Worm (Caenorhabditis elegans) whole organism, L1 larva: Measurements from ENCODE around the gene R05A10.2.

ENCODE experiments used
- C16A3.4 ChIP-seq: fragments of 150-350 bp; optimal IDR thresholded peaks from 2 replicates; lab custom pipeline; 2014; ENCODE audit warnings: missing biosample characterization, missing genetic modification characterization
- C34B4.2 ChIP-seq: sonication (generic microtip); optimal IDR thresholded peaks from 2 replicates; lab custom pipeline; 2017; ENCODE audit warnings: mild to moderate bottlenecking, missing genetic modification characterization, missing compliant biosample characterization
- Y116A8C.19 ChIP-seq: sonication (generic microtip); optimal IDR thresholded peaks from 2 replicates; lab custom pipeline; 2016; ENCODE audit warnings: missing compliant biosample characterization, missing genetic modification characterization, borderline replicate concordance
- alr-1 ChIP-seq: fragments of 200-800 bp; sonication (Bioruptor generic); optimal IDR thresholded peaks from 2 replicates; lab custom pipeline; 2018; ENCODE audit warnings: borderline replicate concordance, mild to moderate bottlenecking, missing genetic modification characterization, missing compliant biosample characterization
- blmp-1 ChIP-seq: fragments of 150-350 bp; optimal IDR thresholded peaks from 2 replicates; lab custom pipeline; 2014; ENCODE audit warnings: missing biosample characterization, missing genetic modification characterization
- ceh-90 ChIP-seq: sonication (generic microtip); optimal IDR thresholded peaks from 2 replicates; lab custom pipeline; 2016; ENCODE audit warnings: missing genetic modification characterization, missing compliant biosample characterization
- dsc-1 ChIP-seq: sonication (generic microtip); optimal IDR thresholded peaks from 2 replicates; lab custom pipeline; 2016; ENCODE audit warnings: mild to moderate bottlenecking, missing genetic modification characterization, missing compliant biosample characterization
- efl-1 ChIP-seq, 4 experiments: fragments of 150-350 bp; optimal IDR thresholded peaks in 3 of 4; peaks in 1 of 4; 1 replicate in 1 of 4; 2 replicates in 3 of 4; lab custom pipeline; 2014; ENCODE audit warnings: missing biosample characterization in 2 of 4, missing genetic modification characterization in 2 of 4, missing genetic modification reagents in 2 of 4
- efl-3 ChIP-seq: fragments of 200-800 bp; sonication (Bioruptor generic); optimal IDR thresholded peaks from 2 replicates; lab custom pipeline; 2018; ENCODE audit warnings: mild to moderate bottlenecking, missing genetic modification characterization, missing compliant biosample characterization
- egl-13 ChIP-seq: sonication (generic microtip); optimal IDR thresholded peaks from 2 replicates; lab custom pipeline; 2016; ENCODE audit warnings: missing genotype, missing genetic modification reagents, missing genetic modification characterization, missing compliant biosample characterization
- elt-3 ChIP-seq, 6 experiments: fragments of 150-350 bp in 1 of 6; sonication (generic microtip); optimal IDR thresholded peaks; 2 replicates each; lab custom pipeline; 2017 to 2018; ENCODE audit warnings: missing biosample characterization in 6 of 6, missing genetic modification characterization in 6 of 6, inconsistent platforms in 1 of 6
- ets-5 ChIP-seq: fragments of 200-800 bp; sonication (Bioruptor generic); IDR thresholded peaks from 2 replicates; pipeline ENCODE4 v1.3.6; 2022; ENCODE audit warnings: missing genetic modification characterization, missing compliant biosample characterization
- fkh-4 ChIP-seq: sonication (generic microtip); optimal IDR thresholded peaks from 2 replicates; lab custom pipeline; 2016; ENCODE audit warnings: missing compliant biosample characterization, missing genetic modification characterization, borderline replicate concordance
- grh-1 ChIP-seq: fragments of 200-800 bp; sonication (Bioruptor generic); IDR thresholded peaks from 2 replicates; pipeline ENCODE4 v1.3.6; 2022; ENCODE audit warnings: missing genetic modification reagents, missing genetic modification characterization, missing compliant biosample characterization
- jun-1 ChIP-seq: fragments of 150-350 bp; optimal IDR thresholded peaks from 2 replicates; lab custom pipeline; 2014; ENCODE audit warnings: missing biosample characterization, missing genetic modification reagents, missing genetic modification characterization
- lin-35 ChIP-seq, 2 experiments: fragments of 150-350 bp; optimal IDR thresholded peaks; 2 replicates each; lab custom pipeline; 2014; ENCODE audit warnings: missing biosample characterization in 2 of 2, missing genetic modification characterization in 2 of 2, missing genetic modification reagents in 2 of 2
- lin-39 ChIP-seq: fragments of 150-350 bp; optimal IDR thresholded peaks from 2 replicates; lab custom pipeline; 2014; ENCODE audit warnings: missing biosample characterization, missing genetic modification reagents, missing genetic modification characterization
- lir-3 ChIP-seq: sonication (generic microtip); optimal IDR thresholded peaks from 2 replicates; lab custom pipeline; 2016; ENCODE audit warnings: mild to moderate bottlenecking, missing genetic modification characterization, moderate library complexity, missing compliant biosample characterization; ENCODE audit not compliant: poor library complexity
- mab-9 ChIP-seq: fragments of 200-800 bp; sonication (Bioruptor generic); IDR thresholded peaks from 2 replicates; pipeline ENCODE4 v1.3.6; 2022; ENCODE audit warnings: missing genetic modification reagents, missing genetic modification characterization, missing compliant biosample characterization
- mef-2 ChIP-seq: fragments of 150-350 bp; optimal IDR thresholded peaks from 2 replicates; lab custom pipeline; 2014; ENCODE audit warnings: missing biosample characterization, missing genetic modification characterization
- mep-1 ChIP-seq: fragments of 150-350 bp; optimal IDR thresholded peaks from 2 replicates; lab custom pipeline; 2014; ENCODE audit warnings: missing biosample characterization, missing genetic modification characterization
- nhr-19 ChIP-seq: fragments of 200-800 bp; sonication (Bioruptor generic); conservative IDR thresholded peaks from 2 replicates; pipeline ENCODE4 v1.3.6; 2022; ENCODE audit warnings: missing genetic modification characterization, missing compliant biosample characterization
- nhr-237 ChIP-seq: fragments of 150-350 bp; optimal IDR thresholded peaks from 2 replicates; lab custom pipeline; 2014; ENCODE audit warnings: missing biosample characterization, missing genetic modification characterization
- nhr-47 ChIP-seq: sonication (generic microtip); optimal IDR thresholded peaks from 2 replicates; lab custom pipeline; 2016; ENCODE audit warnings: mild to moderate bottlenecking, missing genetic modification characterization, moderate library complexity, missing compliant biosample characterization
- nhr-90 ChIP-seq: sonication (generic microtip); optimal IDR thresholded peaks from 2 replicates; lab custom pipeline; 2016; ENCODE audit warnings: mild to moderate bottlenecking, missing genetic modification characterization, missing compliant biosample characterization; ENCODE audit not compliant: poor library complexity
- pqm-1 ChIP-seq: sonication (generic microtip); optimal IDR thresholded peaks from 3 replicates; lab custom pipeline; 2017; ENCODE audit warnings: missing biosample characterization, missing genetic modification characterization
- skn-1 ChIP-seq: fragments of 150-350 bp; optimal IDR thresholded peaks from 2 replicates; lab custom pipeline; 2014; ENCODE audit warnings: missing biosample characterization, missing genetic modification characterization
- sox-4 ChIP-seq: sonication (generic microtip); optimal IDR thresholded peaks from 2 replicates; lab custom pipeline; 2016; ENCODE audit warnings: missing genetic modification characterization, missing compliant biosample characterization
- sptf-1 ChIP-seq: fragments of 150-350 bp; optimal IDR thresholded peaks from 2 replicates; lab custom pipeline; 2014; ENCODE audit warnings: missing biosample characterization, missing genetic modification characterization
- sup-37 ChIP-seq: fragments of 200-800 bp; sonication (Bioruptor generic); optimal IDR thresholded peaks from 2 replicates; lab custom pipeline; 2018; ENCODE audit warnings: mild to moderate bottlenecking, missing genetic modification characterization, missing compliant biosample characterization
- tlp-1 ChIP-seq: fragments of 150-350 bp; optimal IDR thresholded peaks from 2 replicates; lab custom pipeline; 2014; ENCODE audit warnings: missing biosample characterization, missing genetic modification characterization
- unc-86 ChIP-seq: sonication (generic microtip); optimal IDR thresholded peaks from 2 replicates; lab custom pipeline; 2016; ENCODE audit warnings: missing genetic modification characterization, missing compliant biosample characterization
- xbp-1 ChIP-seq: sonication (generic microtip); optimal IDR thresholded peaks from 2 replicates; lab custom pipeline; 2016; ENCODE audit warnings: missing genetic modification characterization, missing compliant biosample characterization
- ztf-11 ChIP-seq, 2 experiments: sonication (generic microtip); optimal IDR thresholded peaks; 2 replicates each; lab custom pipeline; 2016 to 2017; ENCODE audit warnings: missing genetic modification characterization in 2 of 2, missing biosample characterization in 1 of 2, missing compliant biosample characterization in 1 of 2

The R05A10.2 gene

ce11 chrIV:14191919-14192318 lies 14.8 kb downstream of the R05A10.2 start, which contains the start of gene K01G12.22:
TSS of gene K01G12.22 (plus strand) at chrIV:14192219.
- no peak for TF ChIP-seq C16A3.4 (tag; lab: Kevin White, UChicago)
- TF ChIP-seq xbp-1 = no peak
- TF ChIP-seq nhr-47 = no peak
- TF ChIP-seq nhr-237 (tag; lab: Kevin White, UChicago) = no peak
- TF ChIP-seq dsc-1 (tag; lab: Kevin White, UChicago) = no peak
- no peak for TF ChIP-seq ceh-90 (tag; lab: Kevin White, UChicago)
- no peak for TF ChIP-seq pqm-1
- no peak for TF ChIP-seq Y116A8C.19 (tag; lab: Kevin White, UChicago)
- no peak for TF ChIP-seq lir-3 (tag; lab: Kevin White, UChicago)

ce11 chrIV:14193196-14193595 lies 16.1 kb downstream of the R05A10.2 start, which contains the start of gene K01G12.3:
TSS of gene K01G12.3 (plus strand) at chrIV:14193496.
- no peak for TF ChIP-seq jun-1 (tag; lab: Kevin White, UChicago)
- TF ChIP-seq nhr-90 (tag; lab: Kevin White, UChicago) = no peak
- TF ChIP-seq lin-35 (GFP tag; optimal IDR thresholded peaks at IDR 0.05; lab: Kevin White, UChicago) = no peak
- TF ChIP-seq sup-37 (GFP tag; lab: Kevin White, UChicago) = no peak
- TF ChIP-seq lin-39 (tag; lab: Kevin White, UChicago) = no peak
- TF ChIP-seq sptf-1 (tag; lab: Kevin White, UChicago) = no peak
- TF ChIP-seq, all 84 proteins: peak for 0

ce11 chrIV:14194317-14194716 lies 17.2 kb downstream of the R05A10.2 start:
- TF ChIP-seq ztf-11 (tag; optimal IDR thresholded peaks at IDR 0.05; lab: Kevin White, UChicago) (no peak), ceh-90 (tag; lab: Kevin White, UChicago) (no peak), elt-3 (tag; optimal IDR thresholded peaks at IDR 0.05; lab: Kevin White, UChicago) (no peak), nhr-19 (GFP tag; lab: Robert Waterston, UW) (no peak), alr-1 (tag; lab: Kevin White, UChicago) (no peak), mef-2 (tag; lab: Kevin White, UChicago) (no peak), blmp-1 (tag; lab: Kevin White, UChicago) (no peak), efl-3 (no peak), egl-13 (tag; lab: Kevin White, UChicago) (no peak), grh-1 (GFP tag; lab: Robert Waterston, UW) (no peak), efl-1 (optimal IDR thresholded peaks at IDR 0.05; lab: Kevin White, UChicago) (no peak), efl-1 (GFP tag; optimal IDR thresholded peaks at IDR 0.05 in 1 of 2; lab: Kevin White, UChicago) (no peak), skn-1 (tag; lab: Kevin White, UChicago) (no peak), sox-4 (tag; lab: Kevin White, UChicago) (no peak), nhr-237 (tag; lab: Kevin White, UChicago) (no peak), mab-9 (no peak), mep-1 (no peak)
- TF ChIP-seq, all 84 proteins: peak for 0

- TF ChIP-seq egl-13 (tag; lab: Kevin White, UChicago) (no peak), ztf-11 (tag; optimal IDR thresholded peaks at IDR 0.05; lab: Kevin White, UChicago) (no peak), ets-5 (GFP tag; lab: Robert Waterston, UW) (no peak), skn-1 (tag; lab: Kevin White, UChicago) (no peak), sox-4 (tag; lab: Kevin White, UChicago) (no peak), C34B4.2 (tag; lab: Kevin White, UChicago) (no peak), fkh-4 (tag; lab: Kevin White, UChicago) (no peak)
Measured at ce11 chrIV:14196176-14196575, 19.1 kb downstream of the R05A10.2 start, which contains the start of gene F02H6.2. TSS of gene F02H6.2 (plus strand) at chrIV:14196476.

ce11 chrIV:14203162-14203561 lies 26.1 kb downstream of the R05A10.2 start, which contains the start of gene F02H6.3:
TSS of gene F02H6.3 (plus strand) at chrIV:14203427.
- TF ChIP-seq dsc-1 (tag; lab: Kevin White, UChicago) (no peak), tlp-1 (tag; lab: Kevin White, UChicago) (no peak), unc-86 (tag; lab: Kevin White, UChicago) (no peak)
- TF ChIP-seq, all 84 proteins: peak for 0
